Worm (Caenorhabditis elegans) whole organism, young adult: ENCODE results near the gene lys-5.
A peak's percentile ranks its signal among the peaks of the same experiment; 100 is the strongest.

Experiments
- B0035.1 ChIP-seq: sonication (generic microtip); optimal IDR thresholded peaks from 2 replicates; lab custom pipeline; 2016; ENCODE audit warnings: missing genetic modification characterization, mild to moderate bottlenecking, missing compliant biosample characterization, missing genotype, missing genetic modification reagents
- F33H1.4 ChIP-seq: fragments of 200-800 bp; sonication (Bioruptor generic); IDR thresholded peaks from 2 replicates; pipeline ENCODE4 v1.3.6; 2022; ENCODE audit warnings: missing genetic modification reagents, missing genetic modification characterization, missing compliant biosample characterization
- F49E8.2 ChIP-seq: sonication (generic microtip); optimal IDR thresholded peaks from 3 replicates; lab custom pipeline; 2017; ENCODE audit warnings: missing genetic modification characterization, mild to moderate bottlenecking, missing compliant biosample characterization, antibody characterized with exemption, moderate library complexity; ENCODE audit not compliant: insufficient read depth
- F57A8.1 ChIP-seq: fragments of 200-800 bp; sonication (Bioruptor generic); optimal IDR thresholded peaks from 2 replicates; lab custom pipeline; 2018; ENCODE audit warnings: mild to moderate bottlenecking, missing genetic modification characterization, moderate library complexity, missing compliant biosample characterization
- K11D2.4 ChIP-seq: fragments of 200-800 bp; sonication (Bioruptor generic); IDR thresholded peaks from 2 replicates; pipeline ENCODE4 v1.3.6; 2022; ENCODE audit warnings: missing genetic modification reagents, missing genetic modification characterization, missing compliant biosample characterization
- T07F8.4 ChIP-seq: sonication (generic microtip); optimal IDR thresholded peaks from 2 replicates; lab custom pipeline; 2016; ENCODE audit warnings: mild to moderate bottlenecking, missing genetic modification characterization, moderate library complexity, missing compliant biosample characterization
- Y53F4B.3 ChIP-seq: fragments of 200-800 bp; sonication (Bioruptor generic); IDR thresholded peaks from 2 replicates; pipeline ENCODE4 v1.3.6; 2022; ENCODE audit warnings: missing genetic modification reagents, missing genetic modification characterization, missing compliant biosample characterization
- ZK185.1 ChIP-seq: sonication (generic microtip); optimal IDR thresholded peaks from 2 replicates; lab custom pipeline; 2016; ENCODE audit warnings: mild to moderate bottlenecking, missing genetic modification characterization, missing compliant biosample characterization; ENCODE audit not compliant: poor library complexity, severe bottlenecking
- atf-7 ChIP-seq: sonication (generic microtip); optimal IDR thresholded peaks from 2 replicates; lab custom pipeline; 2017; ENCODE audit warnings: mild to moderate bottlenecking, missing genetic modification characterization, missing compliant biosample characterization
- athp-1 ChIP-seq: sonication (generic microtip); optimal IDR thresholded peaks from 2 replicates; lab custom pipeline; 2017; ENCODE audit warnings: mild to moderate bottlenecking, missing genetic modification characterization, missing compliant biosample characterization
- attf-3 ChIP-seq: fragments of 200-800 bp; sonication (Bioruptor generic); conservative IDR thresholded peaks from 2 replicates; pipeline ENCODE4 v1.3.6; 2022; ENCODE audit warnings: missing genetic modification reagents, missing genetic modification characterization, missing compliant biosample characterization
- attf-6 ChIP-seq: fragments of 200-800 bp; sonication (Bioruptor generic); IDR thresholded peaks from 2 replicates; pipeline ENCODE4 v1.3.6; 2022; ENCODE audit warnings: missing genetic modification reagents, missing genetic modification characterization, missing compliant biosample characterization
- ccch-3 ChIP-seq: fragments of 200-800 bp; sonication (Bioruptor generic); optimal IDR thresholded peaks from 2 replicates; lab custom pipeline; 2018; ENCODE audit warnings: mild to moderate bottlenecking, missing genetic modification characterization, missing compliant biosample characterization
- ceh-40 ChIP-seq: fragments of 200-800 bp; sonication (Bioruptor generic); IDR thresholded peaks from 2 replicates; pipeline ENCODE4 v1.3.6; 2022; ENCODE audit warnings: missing genetic modification characterization, missing compliant biosample characterization
- chd-7 ChIP-seq: sonication (generic microtip); optimal IDR thresholded peaks from 2 replicates; lab custom pipeline; 2016; ENCODE audit warnings: mild to moderate bottlenecking, missing genetic modification characterization, moderate library complexity, missing compliant biosample characterization
- dox-1 ChIP-seq: fragments of 200-800 bp; sonication (Bioruptor generic); IDR thresholded peaks from 2 replicates; pipeline ENCODE4 v1.3.6; 2022; ENCODE audit warnings: missing genetic modification reagents, missing genetic modification characterization, missing compliant biosample characterization
- dpff-1 ChIP-seq: sonication (generic microtip); optimal IDR thresholded peaks from 2 replicates; lab custom pipeline; 2017; ENCODE audit warnings: mild to moderate bottlenecking, missing genetic modification characterization, missing compliant biosample characterization
- dpl-1 ChIP-seq: fragments of 150-350 bp; optimal IDR thresholded peaks from 2 replicates; lab custom pipeline; 2014; ENCODE audit warnings: missing biosample characterization, missing genetic modification reagents, missing genetic modification characterization
- egl-44 ChIP-seq: fragments of 200-800 bp; sonication (Bioruptor generic); IDR thresholded peaks from 2 replicates; pipeline ENCODE4 v1.3.6; 2022; ENCODE audit warnings: missing genetic modification reagents, missing genetic modification characterization, missing compliant biosample characterization
- egrh-3 ChIP-seq: fragments of 200-800 bp; sonication (Bioruptor generic); IDR thresholded peaks from 2 replicates; pipeline ENCODE4 v1.3.6; 2022; ENCODE audit warnings: missing genetic modification reagents, missing genetic modification characterization, missing compliant biosample characterization
- him-1 ChIP-seq: sonication (generic microtip); optimal IDR thresholded peaks from 2 replicates; lab custom pipeline; 2016; ENCODE audit warnings: missing genotype, missing genetic modification reagents, missing genetic modification characterization, missing compliant biosample characterization
- hlh-12 ChIP-seq: sonication (generic microtip); optimal IDR thresholded peaks from 2 replicates; lab custom pipeline; 2016; ENCODE audit warnings: missing genetic modification characterization, missing compliant biosample characterization
- hlh-26 ChIP-seq: fragments of 200-800 bp; sonication (Bioruptor generic); conservative IDR thresholded peaks from 2 replicates; pipeline ENCODE4 v1.3.6; 2022; ENCODE audit warnings: missing genetic modification reagents, missing genetic modification characterization, missing compliant biosample characterization
- hmg-1.2 ChIP-seq: fragments of 200-800 bp; sonication (Bioruptor generic); IDR thresholded peaks from 2 replicates; pipeline ENCODE4 v1.3.6; 2022; ENCODE audit warnings: missing genetic modification reagents, missing genetic modification characterization, missing compliant biosample characterization
- hrde-1 ChIP-seq: sonication (generic microtip); optimal IDR thresholded peaks from 2 replicates; lab custom pipeline; 2016; ENCODE audit warnings: missing genetic modification characterization, mild to moderate bottlenecking, missing compliant biosample characterization, moderate library complexity, missing genotype, missing genetic modification reagents, borderline replicate concordance
- lin-35 ChIP-seq, 3 experiments: fragments of 150-350 bp in 2 of 3; sonication (generic microtip) in 1 of 3; optimal IDR thresholded peaks; 2 replicates each; lab custom pipeline; 2014 to 2018; ENCODE audit warnings: missing biosample characterization in 3 of 3, missing genetic modification characterization in 3 of 3, missing genetic modification reagents in 3 of 3
- lin-40 ChIP-seq: sonication (generic microtip); optimal IDR thresholded peaks from 2 replicates; lab custom pipeline; 2016; ENCODE audit warnings: missing genetic modification characterization, mild to moderate bottlenecking, missing compliant biosample characterization, missing genotype, missing genetic modification reagents
- lsy-27 ChIP-seq: sonication (generic microtip); optimal IDR thresholded peaks from 2 replicates; lab custom pipeline; 2017; ENCODE audit warnings: missing genetic modification characterization, mild to moderate bottlenecking, missing compliant biosample characterization, antibody characterized with exemption, missing genotype, borderline replicate concordance; ENCODE audit not compliant: insufficient read depth
- madf-3 ChIP-seq: fragments of 200-800 bp; sonication (Bioruptor generic); IDR thresholded peaks from 2 replicates; pipeline ENCODE4 v1.3.6; 2022; ENCODE audit warnings: missing genetic modification reagents, missing genetic modification characterization, missing compliant biosample characterization
- madf-6 ChIP-seq: fragments of 200-800 bp; sonication (Bioruptor generic); IDR thresholded peaks from 2 replicates; pipeline ENCODE4 v1.3.6; 2022; ENCODE audit warnings: missing genetic modification reagents, missing genetic modification characterization, missing compliant biosample characterization
- nfyb-1 ChIP-seq: fragments of 200-800 bp; sonication (Bioruptor generic); IDR thresholded peaks from 2 replicates; pipeline ENCODE4 v1.3.6; 2022; ENCODE audit warnings: missing genetic modification reagents, missing genetic modification characterization, missing compliant biosample characterization
- nhr-120 ChIP-seq: fragments of 200-800 bp; sonication (Bioruptor generic); IDR thresholded peaks from 2 replicates; pipeline ENCODE4 v1.3.6; 2022; ENCODE audit warnings: missing genetic modification characterization, missing compliant biosample characterization
- nhr-27 ChIP-seq: fragments of 200-800 bp; sonication (Bioruptor generic); optimal IDR thresholded peaks from 2 replicates; lab custom pipeline; 2018; ENCODE audit warnings: mild to moderate bottlenecking, missing genetic modification characterization, moderate library complexity, missing compliant biosample characterization
- nhr-80 ChIP-seq: sonication (generic microtip); optimal IDR thresholded peaks from 2 replicates; lab custom pipeline; 2016; ENCODE audit warnings: missing genetic modification characterization, missing compliant biosample characterization
- nhr-90 ChIP-seq: sonication (generic microtip); optimal IDR thresholded peaks from 2 replicates; lab custom pipeline; 2016; ENCODE audit warnings: missing genotype, mild to moderate bottlenecking, missing genetic modification characterization, missing compliant biosample characterization
- pbrm-1 ChIP-seq: fragments of 200-800 bp; sonication (Bioruptor generic); IDR thresholded peaks from 2 replicates; pipeline ENCODE4 v1.3.6; 2022; ENCODE audit warnings: missing genetic modification reagents, missing genetic modification characterization, missing compliant biosample characterization
- repo-1 ChIP-seq: sonication (generic microtip); optimal IDR thresholded peaks from 2 replicates; lab custom pipeline; 2017; ENCODE audit warnings: mild to moderate bottlenecking, missing genetic modification characterization, missing compliant biosample characterization
- sdz-38 ChIP-seq: sonication (generic microtip); optimal IDR thresholded peaks from 2 replicates; lab custom pipeline; 2016; ENCODE audit warnings: missing genotype, missing genetic modification characterization, missing compliant biosample characterization
- snpc-1.3 ChIP-seq: sonication (generic microtip); optimal IDR thresholded peaks from 2 replicates; lab custom pipeline; 2017; ENCODE audit warnings: missing genetic modification characterization, mild to moderate bottlenecking, missing compliant biosample characterization, antibody characterized with exemption, moderate library complexity, missing genotype, missing genetic modification reagents; ENCODE audit not compliant: insufficient read depth
- snpc-4 ChIP-seq, 5 experiments: fragments of 150-350 bp in 1 of 5; sonication (generic microtip) in 4 of 5; optimal IDR thresholded peaks; 2 replicates each; lab custom pipeline; 2014 to 2018; ENCODE audit warnings: missing genetic modification characterization in 5 of 5, missing biosample characterization in 3 of 5, antibody characterized with exemption in 2 of 5, mild to moderate bottlenecking in 2 of 5, missing compliant biosample characterization in 2 of 5, missing genotype in 2 of 5, moderate library complexity in 2 of 5, missing genetic modification reagents in 1 of 5
- somi-1 ChIP-seq: fragments of 200-800 bp; sonication (Bioruptor generic); optimal IDR thresholded peaks from 2 replicates; lab custom pipeline; 2018; ENCODE audit warnings: mild to moderate bottlenecking, missing genetic modification characterization, missing compliant biosample characterization
- tlf-1 ChIP-seq: fragments of 200-800 bp; sonication (Bioruptor generic); optimal IDR thresholded peaks from 2 replicates; lab custom pipeline; 2018; ENCODE audit warnings: mild to moderate bottlenecking, missing genetic modification characterization, missing compliant biosample characterization
- unc-62 ChIP-seq: fragments of 150-350 bp; optimal IDR thresholded peaks from 2 replicates; lab custom pipeline; 2014; ENCODE audit warnings: missing biosample characterization, missing genetic modification reagents, missing genetic modification characterization
- ztf-18 ChIP-seq: sonication (generic microtip); optimal IDR thresholded peaks from 2 replicates; lab custom pipeline; 2016; ENCODE audit warnings: missing genotype, mild to moderate bottlenecking, missing genetic modification characterization, missing compliant biosample characterization
- ztf-22 ChIP-seq: fragments of 200-800 bp; sonication (Bioruptor generic); optimal IDR thresholded peaks from 2 replicates; lab custom pipeline; 2018; ENCODE audit warnings: mild to moderate bottlenecking, missing genetic modification characterization, moderate library complexity, missing compliant biosample characterization

Gene lys-5

DNA sequence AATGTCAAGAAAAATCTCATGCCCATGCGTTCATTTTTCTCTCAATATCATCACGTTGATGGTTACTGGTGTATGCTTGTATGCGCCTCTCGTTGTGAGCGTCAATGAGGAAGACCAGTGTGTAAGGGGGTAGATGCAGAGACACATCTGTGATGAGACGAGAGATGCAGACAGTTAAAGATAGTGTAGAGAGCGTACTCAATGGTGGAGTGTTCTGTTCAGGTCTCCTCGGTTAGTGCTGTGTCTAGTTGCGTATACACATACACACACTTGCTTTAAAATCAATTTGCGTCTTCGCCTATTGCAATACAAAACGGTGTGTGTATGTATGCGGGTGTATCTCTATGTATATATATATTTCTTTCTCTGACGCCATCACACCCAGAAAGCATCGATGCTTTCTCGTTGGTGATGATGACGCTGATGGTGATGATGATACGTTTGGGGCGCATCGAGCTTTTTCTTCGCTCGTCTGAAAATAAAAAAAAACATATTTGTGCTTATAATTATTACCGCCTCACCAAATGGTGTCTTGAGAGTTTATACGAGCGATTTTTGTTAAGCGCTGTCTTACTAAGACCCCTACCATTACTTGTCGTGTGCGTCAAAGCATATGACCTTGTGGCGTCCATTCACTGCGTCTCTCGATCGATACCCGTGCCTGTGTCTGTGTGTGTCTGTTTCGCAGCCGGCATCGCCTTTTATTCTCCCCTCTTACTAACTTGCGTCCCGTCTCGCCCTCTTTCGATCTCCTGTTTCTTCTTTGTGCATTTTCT lies 31.8 kb downstream of the lys-5 start, which contains the start of gene F40F11.3 (continued):
- TF ChIP-seq nhr-120 (no peak), nhr-90 (tag; lab: Kevin White, UChicago) (peak; percentile 13), snpc-4 (GFP tag; optimal IDR thresholded peaks at IDR 0.05; lab: Kevin White, UChicago) (no peak), snpc-4 (tag; optimal IDR thresholded peaks at IDR 0.05; lab: Kevin White, UChicago) (peak in 3 of 4 experiments; percentile 20 to 44 (median 26)), madf-3 (GFP tag; lab: Robert Waterston, UW) (0 out of 2 replicates have a peak, but pooled peaks have one; percentile 48), hlh-26 (GFP tag; lab: Robert Waterston, UW) (no peak), dpl-1 (peak; percentile 32), ccch-3 (GFP tag; lab: Kevin White, UChicago) (no peak), nhr-27 (tag; lab: Kevin White, UChicago) (no peak), dox-1 (GFP tag; lab: Robert Waterston, UW) (peak; percentile 68), lsy-27 (tag; lab: Kevin White, UChicago) (no peak), F57A8.1 (GFP tag; lab: Kevin White, UChicago) (peak; percentile 25), atf-7 (tag; lab: Kevin White, UChicago) (peak; percentile 42), ceh-40 (GFP tag; lab: Robert Waterston, UW) (0 out of 2 replicates have a peak, but pooled peaks have one; percentile 52), pbrm-1 (GFP tag; lab: Robert Waterston, UW) (peak; percentile 73), hmg-1.2 (GFP tag; lab: Robert Waterston, UW) (peak; percentile 96), K11D2.4 (GFP tag; lab: Robert Waterston, UW) (peak; percentile 61), T07F8.4 (tag; lab: Kevin White, UChicago) (no peak), somi-1 (GFP tag; lab: Kevin White, UChicago) (peak; percentile 16), madf-6 (GFP tag; lab: Robert Waterston, UW) (peak; percentile 8; the same call in 1 of the 2 replicates), egl-44 (peak; percentile 64; the same call in 1 of the 2 replicates), athp-1 (peak; percentile 26), ZK185.1 (tag; lab: Kevin White, UChicago) (peak; percentile 79), nfyb-1 (GFP tag; lab: Robert Waterston, UW) (peak; percentile 77), tlf-1 (GFP tag; lab: Kevin White, UChicago) (peak; percentile 48), egrh-3 (no peak), F33H1.4 (GFP tag; lab: Robert Waterston, UW) (peak; percentile 34; the same call in 1 of the 2 replicates), nhr-80 (tag; lab: Kevin White, UChicago) (peak; percentile 41), ztf-18 (tag; lab: Kevin White, UChicago) (peak; percentile 2), chd-7 (tag; lab: Kevin White, UChicago) (peak; percentile 14), lin-40 (peak; percentile 83), lin-35 (GFP tag; optimal IDR thresholded peaks at IDR 0.05; lab: Kevin White, UChicago) (peak in 1 of 3 experiments; percentile 82), dpff-1 (tag; lab: Kevin White, UChicago) (no peak), repo-1 (tag; lab: Kevin White, UChicago) (peak; percentile 87)

DNA sequence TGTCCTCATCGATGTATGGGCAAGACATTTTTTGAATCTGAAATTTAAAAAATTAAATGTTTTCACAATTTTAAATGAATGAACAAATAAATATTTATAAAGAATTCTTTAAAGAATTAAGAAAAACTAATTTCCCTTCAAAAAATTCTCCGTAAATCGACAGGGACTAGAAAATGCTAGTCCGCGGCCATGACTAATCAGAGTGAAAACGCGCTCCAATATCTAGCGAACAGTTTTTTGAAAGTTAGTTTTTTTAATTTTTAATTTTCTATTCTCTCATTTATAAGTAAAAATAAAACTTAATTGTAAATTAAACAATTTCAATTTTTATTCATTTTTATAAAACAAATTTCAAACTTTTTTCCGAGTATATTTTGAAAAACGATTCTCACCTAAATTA lies 32.6 kb downstream of the lys-5 start:
- peak; percentile 8 for TF ChIP-seq snpc-1.3 (tag; lab: Kevin White, UChicago)
- TF ChIP-seq F49E8.2 (tag; lab: Kevin White, UChicago), result no peak
- TF ChIP-seq Y53F4B.3 (GFP tag; lab: Robert Waterston, UW), result no peak
- TF ChIP-seq ztf-22 (GFP tag; lab: Kevin White, UChicago), result no peak
- no peak for TF ChIP-seq hlh-12 (tag; lab: Kevin White, UChicago)
- no peak for TF ChIP-seq attf-6 (GFP tag; lab: Robert Waterston, UW)
- TF ChIP-seq hrde-1, result no peak
- no peak for TF ChIP-seq ceh-40 (GFP tag; lab: Robert Waterston, UW)
- peak; percentile 42; the same call in 1 of the 2 replicates for TF ChIP-seq madf-6 (GFP tag; lab: Robert Waterston, UW)
- no peak for TF ChIP-seq B0035.1
- no peak for TF ChIP-seq sdz-38 (tag; lab: Kevin White, UChicago)
- TF ChIP-seq unc-62 (GFP tag; lab: Kevin White, UChicago), result no peak
- no peak for TF ChIP-seq chd-7 (tag; lab: Kevin White, UChicago)
- TF ChIP-seq him-1, result no peak
- TF ChIP-seq attf-3 (GFP tag; lab: Robert Waterston, UW), result no peak
- no peak for TF ChIP-seq lsy-27 (tag; lab: Kevin White, UChicago)
